Worm (Caenorhabditis elegans): ENCODE results near the gene sre-11.

- no peak for TF ChIP-seq snpc-4 (tag; optimal IDR thresholded peaks at IDR 0.05)
- TF ChIP-seq elt-1 (tag; optimal IDR thresholded peaks at IDR 0.05), result no peak
- TF ChIP-seq unc-39 (tag; optimal IDR thresholded peaks at IDR 0.05), result no peak
- TF ChIP-seq ama-1 (optimal IDR thresholded peaks at IDR 0.05), result no peak
- no peak for TF ChIP-seq dmd-4 (tag; optimal IDR thresholded peaks at IDR 0.05)
- TF ChIP-seq aly-2 (tag; optimal IDR thresholded peaks at IDR 0.05), result no peak
- TF ChIP-seq egl-27 (tag; optimal IDR thresholded peaks at IDR 0.05), result no peak
- TF ChIP-seq nhr-25 (tag; optimal IDR thresholded peaks at IDR 0.05), result no peak
- no peak for TF ChIP-seq nhr-10 (tag; optimal IDR thresholded peaks at IDR 0.05)
- no peak for TF ChIP-seq ceh-82 (tag; optimal IDR thresholded peaks at IDR 0.05)
Measured at ce11 chrV:7639787-7640186, 44.0 kb downstream of the sre-11 start, which contains the start of gene F07C4.10.

All from whole organism, L2 larva.